Worm (Caenorhabditis elegans): ENCODE measurements around the gene F10G7.9.

- TF ChIP-seq ref-2 (tag; optimal IDR thresholded peaks at IDR 0.05) (no peak), ahr-1 (tag; optimal IDR thresholded peaks at IDR 0.05) (no peak), pax-1 (tag; optimal IDR thresholded peaks at IDR 0.05) (no peak), dve-1 (tag; optimal IDR thresholded peaks at IDR 0.05) (no peak), pqm-1 (tag; optimal IDR thresholded peaks at IDR 0.05) (no peak), hlh-6 (tag; optimal IDR thresholded peaks at IDR 0.05) (no peak), pros-1 (tag; optimal IDR thresholded peaks at IDR 0.05) (no peak), unc-55 (GFP tag; optimal IDR thresholded peaks at IDR 0.05) (no peak), lin-11 (tag; optimal IDR thresholded peaks at IDR 0.05) (no peak), rnt-1 (tag; optimal IDR thresholded peaks at IDR 0.05) (no peak)
Measured at ce11 chrII:4689477-4689876, 16.8 kb downstream of the F10G7.9 start, which contains the start of gene F10G7.12.
